Worm (Caenorhabditis elegans) whole organism, midembryonic: ENCODE results near the gene C08E8.9.
"Not testable (repeated sequence)": the region's sequence is repeated elsewhere in the genome, so short reads cannot be mapped to it uniquely, and the experiment has no call there.

Experiments
- T22C8.4 ChIP-seq: fragments of 200-800 bp; sonication (Bioruptor generic); IDR thresholded peaks from 2 replicates; pipeline ENCODE4 v1.3.6; 2022; ENCODE audit warnings: missing genetic modification characterization, missing compliant biosample characterization
- cog-1 ChIP-seq: sonication (generic microtip); optimal IDR thresholded peaks from 2 replicates; lab custom pipeline; 2016; ENCODE audit warnings: missing genetic modification characterization, missing compliant biosample characterization
- flt-1 ChIP-seq: fragments of 200-800 bp; sonication (Bioruptor generic); IDR thresholded peaks from 2 replicates; pipeline ENCODE4 v1.3.6; 2022; ENCODE audit warnings: missing genetic modification characterization, missing compliant biosample characterization
- klf-2 ChIP-seq: fragments of 200-800 bp; sonication (Bioruptor generic); conservative IDR thresholded peaks from 2 replicates; pipeline ENCODE4 v1.3.6; 2022; ENCODE audit warnings: missing genetic modification reagents, missing genetic modification characterization, missing compliant biosample characterization
- med-1 ChIP-seq: sonication (generic microtip); optimal IDR thresholded peaks from 2 replicates; lab custom pipeline; 2017; ENCODE audit warnings: missing genetic modification characterization, mild to moderate bottlenecking, missing compliant biosample characterization, antibody characterized with exemption, missing genetic modification reagents; ENCODE audit not compliant: insufficient read depth
- ref-1 ChIP-seq: fragments of 200-800 bp; sonication (Bioruptor generic); conservative IDR thresholded peaks from 2 replicates; pipeline ENCODE4 v1.3.6; 2022; ENCODE audit warnings: missing genetic modification reagents, missing genetic modification characterization, missing compliant biosample characterization
- tab-1 ChIP-seq: fragments of 200-800 bp; sonication (Bioruptor generic); IDR thresholded peaks from 2 replicates; pipeline ENCODE4 v1.3.6; 2022; ENCODE audit warnings: missing genetic modification characterization, missing compliant biosample characterization
- ztf-23 ChIP-seq: fragments of 200-800 bp; sonication (Bioruptor generic); IDR thresholded peaks from 2 replicates; pipeline ENCODE4 v1.3.6; 2022; ENCODE audit warnings: missing genetic modification reagents, missing genetic modification characterization, missing compliant biosample characterization
- ztf-29 ChIP-seq: fragments of 200-800 bp; sonication (Bioruptor generic); IDR thresholded peaks from 2 replicates; pipeline ENCODE4 v1.3.6; 2022; ENCODE audit warnings: missing genetic modification reagents, missing genetic modification characterization, missing compliant biosample characterization

ce11 chrV:18404767-18405166 lies 40.1 kb downstream of the C08E8.9 start, which contains the start of gene srh-209:
- not testable (repeated sequence) for TF ChIP-seq T22C8.4 (GFP tag; lab: Robert Waterston, UW); flt-1 (GFP tag; lab: Robert Waterston, UW); klf-2 (GFP tag; lab: Robert Waterston, UW); ref-1; med-1; ztf-23 (GFP tag; lab: Robert Waterston, UW); tab-1 (GFP tag; lab: Robert Waterston, UW); ztf-29 (GFP tag; lab: Robert Waterston, UW); cog-1 (tag; lab: Kevin White, UChicago)
